Fruit fly (Drosophila melanogaster) S2 (cell line): ENCODE measurements around the gene CG14721.

Source experiments
- CG8478 ChIP-seq: fragments of >200 bp; optimal IDR thresholded peaks from 2 replicates; lab custom pipeline; 2018
- CTCF ChIP-seq, 2 experiments: fragments of >200 bp; optimal IDR thresholded peaks; 2 replicates each; lab custom pipeline; 2018

DNA sequence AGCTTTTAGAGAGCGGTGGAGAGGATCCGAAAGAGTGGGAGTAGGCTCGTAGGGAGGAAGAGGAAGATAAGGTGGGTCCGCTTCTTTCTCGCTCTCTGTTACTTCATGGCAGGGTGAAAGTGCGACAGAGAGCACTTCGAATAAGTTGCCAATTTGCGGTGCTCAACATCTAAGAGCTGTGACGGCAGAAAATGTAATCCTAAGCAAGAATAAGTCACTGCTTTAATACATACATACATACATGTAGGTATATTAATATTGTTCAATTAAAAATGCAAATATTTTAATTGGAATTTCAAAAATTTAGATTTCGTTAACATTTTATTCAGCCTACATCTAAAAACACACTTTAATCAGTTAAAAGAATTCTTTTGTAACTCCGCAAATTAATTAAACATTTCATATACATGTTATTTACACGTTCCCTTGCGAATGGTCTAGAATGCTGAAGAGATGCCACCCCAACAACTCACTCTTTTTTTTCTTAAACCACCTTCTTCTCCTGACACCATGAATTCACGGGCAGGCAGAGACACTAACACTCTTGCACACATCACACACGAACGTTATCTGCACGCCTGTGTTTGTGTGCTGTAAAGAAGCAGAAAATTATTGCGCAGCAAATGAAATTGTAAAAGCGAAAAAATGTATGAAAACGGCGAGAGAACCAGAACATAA, 23.4 kb downstream of the CG14721 start:
- no peak for TF ChIP-seq CTCF (optimal IDR thresholded peaks at IDR 0.05; lab: Kevin White, UChicago)
- TF ChIP-seq CG8478 (lab: Kevin White, UChicago) = no peak
